Worm (Caenorhabditis elegans): ENCODE results near the gene rpb-6.

Gene rpb-6

DNA sequence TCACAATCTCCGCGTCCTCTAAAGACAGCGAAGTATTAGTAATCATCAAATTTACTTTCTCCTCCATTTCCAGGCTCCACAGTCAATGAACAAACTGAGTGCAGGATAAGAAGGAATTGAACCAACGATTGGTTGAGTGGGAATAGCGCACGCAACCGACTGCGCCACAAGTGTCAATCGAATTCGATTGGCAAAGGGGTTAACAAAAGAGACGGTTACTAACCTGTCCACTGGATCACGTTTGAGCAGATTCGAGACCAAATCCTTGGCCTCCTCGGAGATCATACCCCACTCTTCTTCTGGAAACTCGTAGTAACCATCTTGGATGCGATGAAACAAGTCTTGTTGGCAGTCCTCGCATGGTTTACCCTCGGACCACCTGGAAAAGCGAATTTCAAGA is 34.0 kb upstream of the rpb-6 start (continued):
- TF ChIP-seq vab-7 (GFP tag; IDR thresholded peaks at IDR 0.05) (no peak), mdt-29 (GFP tag; IDR thresholded peaks at IDR 0.05) (no peak; the same call in 1 of the 2 replicates), rbr-2 (tag; optimal IDR thresholded peaks at IDR 0.05) (no peak), dmd-6 (GFP tag; IDR thresholded peaks at IDR 0.05) (no peak), mxl-3 (GFP tag; optimal IDR thresholded peaks at IDR 0.05) (no peak), ZK337.2 (GFP tag; IDR thresholded peaks at IDR 0.05) (0 out of 2 replicates have a peak, but pooled peaks have one; percentile 30), ceh-20 (GFP tag; IDR thresholded peaks at IDR 0.05) (no peak; the same call in 1 of the 2 replicates), hlh-11 (tag; optimal IDR thresholded peaks at IDR 0.05) (no peak), nhr-48 (tag; optimal IDR thresholded peaks at IDR 0.05) (no peak), pqm-1 (tag; optimal IDR thresholded peaks at IDR 0.05) (no peak), daf-19 (GFP tag; conservative IDR thresholded peaks at IDR 0.05) (no peak), mes-2 (tag; optimal IDR thresholded peaks at IDR 0.05; ENCODE audit: poor library complexity, severe bottlenecking) (no peak), lin-39 (tag; optimal IDR thresholded peaks at IDR 0.05) (no peak), nhr-237 (tag; optimal IDR thresholded peaks at IDR 0.05) (no peak), F26F4.8 (GFP tag; conservative IDR thresholded peaks at IDR 0.05) (no peak), ztf-7 (tag; optimal IDR thresholded peaks at IDR 0.05) (no peak), tra-1 (GFP tag; IDR thresholded peaks at IDR 0.05) (no peak), fkh-10 (GFP tag; optimal IDR thresholded peaks at IDR 0.05) (no peak), saeg-2 (GFP tag; IDR thresholded peaks at IDR 0.05) (no peak), daf-12 (tag; optimal IDR thresholded peaks at IDR 0.05) (no peak), T20F7.1 (GFP tag; optimal IDR thresholded peaks at IDR 0.05) (peak; percentile 2), skn-1 (tag; optimal IDR thresholded peaks at IDR 0.05) (no peak), F10B5.3 (tag; optimal IDR thresholded peaks at IDR 0.05) (no peak), hmg-1.1 (GFP tag; IDR thresholded peaks at IDR 0.05) (0 out of 2 replicates have a peak, but pooled peaks have one; percentile 5), madf-9 (GFP tag; conservative IDR thresholded peaks at IDR 0.05) (no peak), lin-15B (tag; optimal IDR thresholded peaks at IDR 0.05) (no peak), ceh-62 (tag; optimal IDR thresholded peaks at IDR 0.05) (no peak), mep-1 (tag; optimal IDR thresholded peaks at IDR 0.05) (no peak), unc-130 (GFP tag; optimal IDR thresholded peaks at IDR 0.05) (no peak), Y75B8A.6 (GFP tag; IDR thresholded peaks at IDR 0.05) (peak; percentile 75; the same call in 1 of the 2 replicates), duxl-1 (tag; optimal IDR thresholded peaks at IDR 0.05; ENCODE audit: poor library complexity) (no peak), mxl-2 (GFP tag; conservative IDR thresholded peaks at IDR 0.05) (no peak), zip-2 (tag; optimal IDR thresholded peaks at IDR 0.05) (no peak), Y48G9A.11 (GFP tag; IDR thresholded peaks at IDR 0.05) (no peak; the same call in 1 of the 2 replicates), daf-16 (GFP tag; optimal IDR thresholded peaks at IDR 0.05) (no peak), daf-16 (tag; optimal IDR thresholded peaks at IDR 0.05) (no peak), ctbp-1 (GFP tag; IDR thresholded peaks at IDR 0.05) (peak; percentile 36; the same call in 1 of the 2 replicates), zip-11 (GFP tag; IDR thresholded peaks at IDR 0.05) (no peak), T26A8.4 (GFP tag; IDR thresholded peaks at IDR 0.05) (no peak), egl-27 (tag; optimal IDR thresholded peaks at IDR 0.05) (no peak), spr-3 (GFP tag; optimal IDR thresholded peaks at IDR 0.05) (no peak), ama-1 (optimal IDR thresholded peaks at IDR 0.05) (peak; percentile 84), hif-1 (tag; optimal IDR thresholded peaks at IDR 0.05) (no peak), lir-3 (tag; optimal IDR thresholded peaks at IDR 0.05) (no peak), set-16 (GFP tag; IDR thresholded peaks at IDR 0.05) (no peak), nhr-41 (GFP tag; IDR thresholded peaks at IDR 0.05) (no peak), unc-39 (tag; optimal IDR thresholded peaks at IDR 0.05) (no peak), aly-2 (tag; optimal IDR thresholded peaks at IDR 0.05) (no peak), arid-1 (GFP tag; conservative IDR thresholded peaks at IDR 0.05) (peak; percentile 50; the same call in 1 of the 2 replicates), php-3 (GFP tag; IDR thresholded peaks at IDR 0.05) (no peak), egl-43 (GFP tag; IDR thresholded peaks at IDR 0.05) (peak; percentile 50), nhr-102 (tag; optimal IDR thresholded peaks at IDR 0.05) (no peak)
